Worm (Caenorhabditis elegans) whole organism, young adult: Measurements from ENCODE around the gene F01G10.5.

Experiments used
- B0035.1 ChIP-seq: sonication (generic microtip); optimal IDR thresholded peaks from 2 replicates; lab custom pipeline; 2016; ENCODE audit warnings: missing genetic modification characterization, mild to moderate bottlenecking, missing compliant biosample characterization, missing genotype, missing genetic modification reagents
- B0261.1 ChIP-seq: sonication (generic microtip); optimal IDR thresholded peaks from 2 replicates; lab custom pipeline; 2016; ENCODE audit warnings: mild to moderate bottlenecking, missing genetic modification characterization, moderate library complexity, missing compliant biosample characterization
- C06A6.2 ChIP-seq: fragments of 200-800 bp; sonication (Bioruptor generic); conservative IDR thresholded peaks from 2 replicates; pipeline ENCODE4 v1.3.6; 2022; ENCODE audit warnings: missing genetic modification characterization, missing compliant biosample characterization
- F23B12.7 ChIP-seq: sonication (generic microtip); optimal IDR thresholded peaks from 2 replicates; lab custom pipeline; 2017; ENCODE audit warnings: missing genetic modification characterization, mild to moderate bottlenecking, missing compliant biosample characterization, antibody characterized with exemption, moderate library complexity; ENCODE audit not compliant: insufficient read depth
- F33H1.4 ChIP-seq: fragments of 200-800 bp; sonication (Bioruptor generic); IDR thresholded peaks from 2 replicates; pipeline ENCODE4 v1.3.6; 2022; ENCODE audit warnings: missing genetic modification reagents, missing genetic modification characterization, missing compliant biosample characterization
- F55B11.4 ChIP-seq: sonication (generic microtip); optimal IDR thresholded peaks from 2 replicates; lab custom pipeline; 2016; ENCODE audit warnings: missing compliant biosample characterization, missing genetic modification characterization, borderline replicate concordance; ENCODE audit not compliant: insufficient read depth
- F57C9.4 ChIP-seq: sonication (generic microtip); optimal IDR thresholded peaks from 2 replicates; lab custom pipeline; 2017; ENCODE audit warnings: mild to moderate bottlenecking, missing genetic modification characterization, missing compliant biosample characterization
- T07F8.4 ChIP-seq: sonication (generic microtip); optimal IDR thresholded peaks from 2 replicates; lab custom pipeline; 2016; ENCODE audit warnings: mild to moderate bottlenecking, missing genetic modification characterization, moderate library complexity, missing compliant biosample characterization
- Y56A3A.18 ChIP-seq: fragments of 200-800 bp; sonication (Bioruptor generic); IDR thresholded peaks from 2 replicates; pipeline ENCODE4 v1.3.6; 2022; ENCODE audit warnings: missing genetic modification reagents, missing genetic modification characterization, missing compliant biosample characterization
- ama-1 ChIP-seq, 3 experiments: fragments of 150-350 bp in 1 of 3; sonication (generic microtip) in 2 of 3; optimal IDR thresholded peaks; 2 replicates each; lab custom pipeline; 2014 to 2018; ENCODE audit warnings: missing biosample characterization in 2 of 3, missing genetic modification characterization in 2 of 3, missing genetic modification reagents in 2 of 3
- attf-3 ChIP-seq: fragments of 200-800 bp; sonication (Bioruptor generic); conservative IDR thresholded peaks from 2 replicates; pipeline ENCODE4 v1.3.6; 2022; ENCODE audit warnings: missing genetic modification reagents, missing genetic modification characterization, missing compliant biosample characterization
- cebp-1 ChIP-seq, 2 experiments: fragments of 200-800 bp in 1 of 2; sonication (Bioruptor generic) in 1 of 2; sonication (generic microtip) in 1 of 2; IDR thresholded peaks in 1 of 2; optimal IDR thresholded peaks in 1 of 2; 2 replicates each; pipeline versions ENCODE4 v1.3.6 to Lab custom; 2017 to 2022; ENCODE audit warnings: missing compliant biosample characterization in 2 of 2, missing genetic modification characterization in 2 of 2, mild to moderate bottlenecking in 1 of 2, missing genetic modification reagents in 1 of 2, moderate library complexity in 1 of 2
- ceh-100 ChIP-seq: fragments of 200-800 bp; sonication (Bioruptor generic); IDR thresholded peaks from 2 replicates; pipeline ENCODE4 v1.3.6; 2022; ENCODE audit warnings: missing genetic modification reagents, missing genetic modification characterization, missing compliant biosample characterization
- ceh-27 ChIP-seq: fragments of 200-800 bp; sonication (Bioruptor generic); optimal IDR thresholded peaks from 2 replicates; lab custom pipeline; 2018; ENCODE audit warnings: mild to moderate bottlenecking, missing genetic modification characterization, moderate library complexity, missing compliant biosample characterization
- dox-1 ChIP-seq: fragments of 200-800 bp; sonication (Bioruptor generic); IDR thresholded peaks from 2 replicates; pipeline ENCODE4 v1.3.6; 2022; ENCODE audit warnings: missing genetic modification reagents, missing genetic modification characterization, missing compliant biosample characterization
- dpff-1 ChIP-seq: sonication (generic microtip); optimal IDR thresholded peaks from 2 replicates; lab custom pipeline; 2017; ENCODE audit warnings: mild to moderate bottlenecking, missing genetic modification characterization, missing compliant biosample characterization
- efl-1 ChIP-seq: fragments of 150-350 bp; optimal IDR thresholded peaks from 2 replicates; lab custom pipeline; 2014; ENCODE audit warnings: missing biosample characterization, missing genetic modification reagents, missing genetic modification characterization
- egl-18 ChIP-seq: fragments of 200-800 bp; sonication (Bioruptor generic); IDR thresholded peaks from 2 replicates; pipeline ENCODE4 v1.3.6; 2022; ENCODE audit warnings: missing genetic modification reagents, missing genetic modification characterization, missing compliant biosample characterization
- egl-44 ChIP-seq: fragments of 200-800 bp; sonication (Bioruptor generic); IDR thresholded peaks from 2 replicates; pipeline ENCODE4 v1.3.6; 2022; ENCODE audit warnings: missing genetic modification reagents, missing genetic modification characterization, missing compliant biosample characterization
- ekl-4 ChIP-seq: fragments of 200-800 bp; sonication (Bioruptor generic); IDR thresholded peaks from 2 replicates; pipeline ENCODE4 v1.3.6; 2022; ENCODE audit warnings: missing genetic modification reagents, missing genetic modification characterization, missing compliant biosample characterization
- him-1 ChIP-seq: sonication (generic microtip); optimal IDR thresholded peaks from 2 replicates; lab custom pipeline; 2016; ENCODE audit warnings: missing genotype, missing genetic modification reagents, missing genetic modification characterization, missing compliant biosample characterization
- hmg-20 ChIP-seq: fragments of 200-800 bp; sonication (Bioruptor generic); IDR thresholded peaks from 2 replicates; pipeline ENCODE4 v1.3.6; 2022; ENCODE audit warnings: missing genetic modification reagents, missing genetic modification characterization, missing compliant biosample characterization
- let-607 ChIP-seq, 2 experiments: fragments of 200-800 bp in 1 of 2; sonication (Bioruptor generic) in 1 of 2; sonication (generic microtip) in 1 of 2; optimal IDR thresholded peaks; 2 replicates each; lab custom pipeline; 2016 to 2018; ENCODE audit warnings: mild to moderate bottlenecking in 2 of 2, missing compliant biosample characterization in 2 of 2, missing genetic modification characterization in 2 of 2, moderate library complexity in 2 of 2, missing genotype in 1 of 2
- lin-26 ChIP-seq: fragments of 200-800 bp; sonication (Bioruptor generic); IDR thresholded peaks from 2 replicates; pipeline ENCODE4 v1.3.6; 2022; ENCODE audit warnings: missing genetic modification reagents, missing genetic modification characterization, missing compliant biosample characterization
- lin-35 ChIP-seq, 3 experiments: fragments of 150-350 bp in 2 of 3; sonication (generic microtip) in 1 of 3; optimal IDR thresholded peaks; 2 replicates each; lab custom pipeline; 2014 to 2018; ENCODE audit warnings: missing biosample characterization in 3 of 3, missing genetic modification characterization in 3 of 3, missing genetic modification reagents in 3 of 3
- lin-40 ChIP-seq: sonication (generic microtip); optimal IDR thresholded peaks from 2 replicates; lab custom pipeline; 2016; ENCODE audit warnings: missing genetic modification characterization, mild to moderate bottlenecking, missing compliant biosample characterization, missing genotype, missing genetic modification reagents
- lin-54 ChIP-seq: fragments of 200-800 bp; sonication (Bioruptor generic); optimal IDR thresholded peaks from 2 replicates; lab custom pipeline; 2018; ENCODE audit warnings: mild to moderate bottlenecking, missing genetic modification characterization, missing compliant biosample characterization
- lir-1 ChIP-seq: fragments of 200-800 bp; sonication (Bioruptor generic); conservative IDR thresholded peaks from 2 replicates; pipeline ENCODE4 v1.3.6; 2022; ENCODE audit warnings: missing genetic modification reagents, missing genetic modification characterization, missing compliant biosample characterization
- mxl-1 ChIP-seq: sonication (generic microtip); optimal IDR thresholded peaks from 2 replicates; lab custom pipeline; 2016; ENCODE audit warnings: missing genetic modification characterization, missing compliant biosample characterization
- nfya-1 ChIP-seq: sonication (generic microtip); optimal IDR thresholded peaks from 2 replicates; lab custom pipeline; 2017; ENCODE audit warnings: antibody characterized with exemption, missing compliant biosample characterization, missing genetic modification characterization, borderline replicate concordance; ENCODE audit not compliant: insufficient read depth
- nfyb-1 ChIP-seq: fragments of 200-800 bp; sonication (Bioruptor generic); IDR thresholded peaks from 2 replicates; pipeline ENCODE4 v1.3.6; 2022; ENCODE audit warnings: missing genetic modification reagents, missing genetic modification characterization, missing compliant biosample characterization
- nhr-80 ChIP-seq: sonication (generic microtip); optimal IDR thresholded peaks from 2 replicates; lab custom pipeline; 2016; ENCODE audit warnings: missing genetic modification characterization, missing compliant biosample characterization
- nhr-90 ChIP-seq: sonication (generic microtip); optimal IDR thresholded peaks from 2 replicates; lab custom pipeline; 2016; ENCODE audit warnings: missing genotype, mild to moderate bottlenecking, missing genetic modification characterization, missing compliant biosample characterization
- rcor-1 ChIP-seq: fragments of 200-800 bp; sonication (Bioruptor generic); IDR thresholded peaks from 2 replicates; pipeline ENCODE4 v1.3.6; 2022; ENCODE audit warnings: missing genetic modification reagents, missing genetic modification characterization, missing compliant biosample characterization
- sdz-38 ChIP-seq: sonication (generic microtip); optimal IDR thresholded peaks from 2 replicates; lab custom pipeline; 2016; ENCODE audit warnings: missing genotype, missing genetic modification characterization, missing compliant biosample characterization
- snpc-1.3 ChIP-seq: sonication (generic microtip); optimal IDR thresholded peaks from 2 replicates; lab custom pipeline; 2017; ENCODE audit warnings: missing genetic modification characterization, mild to moderate bottlenecking, missing compliant biosample characterization, antibody characterized with exemption, moderate library complexity, missing genotype, missing genetic modification reagents; ENCODE audit not compliant: insufficient read depth
- somi-1 ChIP-seq: fragments of 200-800 bp; sonication (Bioruptor generic); optimal IDR thresholded peaks from 2 replicates; lab custom pipeline; 2018; ENCODE audit warnings: mild to moderate bottlenecking, missing genetic modification characterization, missing compliant biosample characterization
- sptf-2 ChIP-seq: fragments of 200-800 bp; sonication (Bioruptor generic); optimal IDR thresholded peaks from 2 replicates; lab custom pipeline; 2018; ENCODE audit warnings: mild to moderate bottlenecking, missing genetic modification characterization, missing compliant biosample characterization
- ztf-18 ChIP-seq: sonication (generic microtip); optimal IDR thresholded peaks from 2 replicates; lab custom pipeline; 2016; ENCODE audit warnings: missing genotype, mild to moderate bottlenecking, missing genetic modification characterization, missing compliant biosample characterization
- ztf-26 ChIP-seq: sonication (generic microtip); optimal IDR thresholded peaks from 2 replicates; lab custom pipeline; 2017; ENCODE audit warnings: missing genetic modification characterization, missing compliant biosample characterization

Gene F01G10.5

ce11 chrIV:10261061-10261460 lies 30.2 kb upstream of the F01G10.5 start:
- TF ChIP-seq hmg-20 (GFP tag; lab: Robert Waterston, UW) (no peak), attf-3 (GFP tag; lab: Robert Waterston, UW) (no peak), Y56A3A.18 (GFP tag; lab: Robert Waterston, UW) (no peak), F57C9.4 (tag; lab: Kevin White, UChicago) (no peak), sptf-2 (GFP tag; lab: Kevin White, UChicago) (no peak), let-607 (tag; optimal IDR thresholded peaks at IDR 0.05; lab: Kevin White, UChicago) (no peak), F23B12.7 (tag; lab: Kevin White, UChicago) (no peak), dpff-1 (tag; lab: Kevin White, UChicago) (no peak), sdz-38 (tag; lab: Kevin White, UChicago) (no peak), nfya-1 (tag; lab: Kevin White, UChicago) (no peak), lin-35 (GFP tag; optimal IDR thresholded peaks at IDR 0.05; lab: Kevin White, UChicago) (no peak), B0035.1 (no peak), egl-18 (GFP tag; lab: Robert Waterston, UW) (no peak), him-1 (no peak), T07F8.4 (tag; lab: Kevin White, UChicago) (no peak), snpc-1.3 (tag; lab: Kevin White, UChicago) (no peak), efl-1 (no peak)

- TF ChIP-seq ama-1 (optimal IDR thresholded peaks at IDR 0.05; lab: Kevin White, UChicago) (no peak), ama-1 (GFP tag; optimal IDR thresholded peaks at IDR 0.05; lab: Kevin White, UChicago) (no peak)
- TF ChIP-seq, all 124 proteins: peak for 0
Observed at ce11 chrIV:10259557-10259956, 28.7 kb upstream of the F01G10.5 start, which contains the start of gene F01G10.9. Gene F01G10.9 (minus strand): TSS chrIV:10259657.

ce11 chrIV:10252886-10253639 lies 22.2 kb upstream of the F01G10.5 start:
- TF ChIP-seq cebp-1 (GFP tag; IDR thresholded peaks at IDR 0.05; lab: Robert Waterston, UW) (no peak), cebp-1 (tag; optimal IDR thresholded peaks at IDR 0.05; lab: Kevin White, UChicago) (peak; percentile 9), ceh-100 (no peak), ztf-26 (no peak), ekl-4 (GFP tag; lab: Robert Waterston, UW) (0 out of 2 replicates have a peak, but pooled peaks have one; percentile 5)

- peak; percentile 72 for TF ChIP-seq ceh-27
- peak; percentile 80 for TF ChIP-seq C06A6.2 (GFP tag; lab: Robert Waterston, UW)
- no peak for TF ChIP-seq F55B11.4 (tag; lab: Kevin White, UChicago)
- TF ChIP-seq ztf-18 (tag; lab: Kevin White, UChicago): peak; percentile 21
- TF ChIP-seq B0261.1 (tag; lab: Kevin White, UChicago): no peak
- 0 out of 2 replicates have a peak, but pooled peaks have one; percentile 43 for TF ChIP-seq rcor-1 (GFP tag; lab: Robert Waterston, UW)
- TF ChIP-seq somi-1: peak; percentile 84
- TF ChIP-seq egl-18 (GFP tag; lab: Robert Waterston, UW): no peak
- peak; percentile 91 for TF ChIP-seq lin-40
- peak; percentile 78; the same call in 1 of the 2 replicates for TF ChIP-seq egl-44
- peak; percentile 59; the same call in 1 of the 2 replicates for TF ChIP-seq lir-1 (GFP tag; lab: Robert Waterston, UW)
- peak; percentile 95 for TF ChIP-seq nhr-80 (tag; lab: Kevin White, UChicago)
- peak; percentile 50 for TF ChIP-seq nhr-90 (tag; lab: Kevin White, UChicago)
- TF ChIP-seq mxl-1: peak; percentile 19
- TF ChIP-seq cebp-1 (GFP tag; IDR thresholded peaks at IDR 0.05; lab: Robert Waterston, UW): peak; percentile 50; the same call in 1 of the 2 replicates
- peak; percentile 89 for TF ChIP-seq cebp-1 (tag; optimal IDR thresholded peaks at IDR 0.05; lab: Kevin White, UChicago)
- 0 out of 2 replicates have a peak, but pooled peaks have one; percentile 33 for TF ChIP-seq attf-3 (GFP tag; lab: Robert Waterston, UW)
- TF ChIP-seq F33H1.4 (GFP tag; lab: Robert Waterston, UW): no peak
- TF ChIP-seq nfyb-1 (GFP tag; lab: Robert Waterston, UW): peak; percentile 79
- peak; percentile 50 for TF ChIP-seq lin-54
- TF ChIP-seq dox-1 (GFP tag; lab: Robert Waterston, UW): peak; percentile 83
- no peak; the same call in 1 of the 2 replicates for TF ChIP-seq lin-26
Observed at ce11 chrIV:10252350-10252792, 21.5 kb upstream of the F01G10.5 start.
